Fruit fly (Drosophila melanogaster) whole organism: ENCODE data around the gene Imp.

Experiments
- CG8478 ChIP-seq: fragments of >200 bp; optimal IDR thresholded peaks from 2 replicates; lab custom pipeline; 2018; ENCODE audit warnings: inconsistent platforms
- Dll ChIP-seq: fragments of >200 bp; optimal IDR thresholded peaks from 2 replicates; lab custom pipeline; 2017
- pan ChIP-seq: fragments of >200 bp; optimal IDR thresholded peaks from 2 replicates; lab custom pipeline; 2017
- psq ChIP-seq: fragments of >200 bp; optimal IDR thresholded peaks from 2 replicates; lab custom pipeline; 2017
- usp ChIP-seq: fragments of >200 bp; optimal IDR thresholded peaks from 2 replicates; lab custom pipeline; 2017; ENCODE audit warnings: missing biosample characterization, missing genetic modification characterization, mixed read lengths

DNA sequence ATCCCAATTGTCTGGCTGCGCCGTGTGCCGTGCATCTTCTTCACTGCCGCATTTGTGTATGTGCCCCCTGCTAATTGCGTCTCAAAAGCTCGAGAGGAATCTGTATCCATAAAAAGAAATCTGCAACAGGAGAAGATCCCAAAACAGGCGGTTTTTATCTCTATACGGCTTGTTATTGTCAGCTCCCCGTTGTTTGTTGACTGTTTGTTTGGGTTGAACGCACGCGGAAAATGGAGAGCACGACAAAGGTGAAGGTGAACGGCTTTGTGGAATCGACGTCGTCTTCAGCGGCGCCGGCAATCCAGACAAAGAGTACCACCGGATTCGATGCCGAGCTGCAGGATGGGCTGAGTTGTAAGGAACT is 78.5 kb downstream of the Imp start:
- TF ChIP-seq pan (lab: Kevin White, UChicago) (no peak), Dll (lab: Kevin White, UChicago) (no peak), CG8478 (lab: Kevin White, UChicago) (no peak), usp (GFP tag; lab: Kevin White, UChicago) (no peak), psq (no peak)
